Fruit fly (Drosophila melanogaster) whole organism, embryonic: Measurements from ENCODE around the gene PGAP2.

Source experiments
- Atf3 ChIP-seq: fragments of 200-800 bp; sonication (Bioruptor generic); optimal IDR thresholded peaks from 3 replicates; lab custom pipeline; 2016; ENCODE audit warnings: missing biosample characterization, missing genetic modification characterization
- CG10366 ChIP-seq: fragments of 200-800 bp; sonication (Bioruptor generic); IDR thresholded peaks from 2 replicates; pipeline ENCODE4 v1.3.6; 2022; ENCODE audit warnings: missing biosample characterization, missing genetic modification characterization
- CG10979 ChIP-seq: fragments of 200-800 bp; sonication (Bioruptor generic); optimal IDR thresholded peaks from 2 replicates; lab custom pipeline; 2018; ENCODE audit warnings: missing biosample characterization, mild to moderate bottlenecking, missing genetic modification characterization, moderate library complexity
- CG11696 ChIP-seq: fragments of 200-800 bp; sonication (Bioruptor generic); IDR thresholded peaks from 2 replicates; pipeline ENCODE4 v1.3.6; 2022; ENCODE audit warnings: missing biosample characterization, missing genetic modification characterization
- CG12155 ChIP-seq: fragments of 200-800 bp; sonication (Bioruptor generic); optimal IDR thresholded peaks from 3 replicates; lab custom pipeline; 2016; ENCODE audit warnings: missing biosample characterization, missing genetic modification characterization
- CG12391 ChIP-seq: fragments of 200-800 bp; sonication (Bioruptor generic); optimal IDR thresholded peaks from 3 replicates; lab custom pipeline; 2018; ENCODE audit warnings: missing biosample characterization, mild to moderate bottlenecking, missing genetic modification characterization, moderate library complexity
- CG13287 ChIP-seq: fragments of 200-800 bp; sonication (Bioruptor generic); IDR thresholded peaks from 2 replicates; pipeline ENCODE4 v1.3.6; 2022; ENCODE audit warnings: missing biosample characterization, missing genetic modification characterization; ENCODE audit not compliant: partially characterized antibody
- CG17361 ChIP-seq: fragments of 200-800 bp; sonication (Bioruptor generic); IDR thresholded peaks from 3 replicates; pipeline ENCODE4 v1.3.6; 2022; ENCODE audit warnings: missing biosample characterization, missing genetic modification characterization
- CG18599 ChIP-seq: fragments of 200-800 bp; sonication (Bioruptor generic); optimal IDR thresholded peaks from 3 replicates; lab custom pipeline; 2017; ENCODE audit warnings: missing biosample characterization, missing genetic modification characterization, mild to moderate bottlenecking, moderate library complexity, missing genetic modification reagents
- CG2712 ChIP-seq: fragments of 200-800 bp; optimal IDR thresholded peaks from 3 replicates; lab custom pipeline; 2019; ENCODE audit warnings: missing biosample characterization, mild to moderate bottlenecking, missing genetic modification characterization, moderate library complexity
- CG42726 ChIP-seq: fragments of 200-800 bp; sonication (Bioruptor generic); IDR thresholded peaks from 2 replicates; pipeline ENCODE4 v1.3.6; 2022; ENCODE audit warnings: missing biosample characterization, missing genetic modification characterization; ENCODE audit not compliant: partially characterized antibody
- CG4360 ChIP-seq: fragments of 200-800 bp; sonication (Bioruptor generic); IDR thresholded peaks from 2 replicates; pipeline ENCODE4 v1.3.6; 2022; ENCODE audit warnings: missing biosample characterization, missing genetic modification characterization
- CG43689 ChIP-seq: fragments of 200-800 bp; sonication (Bioruptor generic); IDR thresholded peaks from 2 replicates; pipeline ENCODE4 v1.3.6; 2022; ENCODE audit warnings: missing biosample characterization, missing genetic modification characterization
- CG6683 ChIP-seq: fragments of 200-800 bp; sonication (Bioruptor generic); optimal IDR thresholded peaks from 2 replicates; lab custom pipeline; 2017; ENCODE audit warnings: missing biosample characterization, mild to moderate bottlenecking, missing genetic modification characterization, missing genetic modification reagents
- CG7786 ChIP-seq: fragments of 200-800 bp; sonication (Bioruptor generic); optimal IDR thresholded peaks from 2 replicates; lab custom pipeline; 2016; ENCODE audit warnings: missing biosample characterization, missing genetic modification characterization
- CG7987 ChIP-seq: fragments of 200-800 bp; sonication (Bioruptor generic); optimal IDR thresholded peaks from 2 replicates; lab custom pipeline; 2018; ENCODE audit warnings: missing biosample characterization, mild to moderate bottlenecking, missing genetic modification characterization, moderate library complexity
- CG9215 ChIP-seq: fragments of 200-800 bp; sonication (Bioruptor generic); IDR thresholded peaks from 2 replicates; pipeline ENCODE4 v1.3.6; 2022; ENCODE audit warnings: missing biosample characterization, missing genetic modification characterization
- CG9609 ChIP-seq: fragments of 200-800 bp; sonication (Bioruptor generic); optimal IDR thresholded peaks from 3 replicates; lab custom pipeline; 2016; ENCODE audit warnings: missing biosample characterization, missing genetic modification characterization
- CG9727 ChIP-seq: fragments of 200-800 bp; sonication (Bioruptor generic); optimal IDR thresholded peaks from 3 replicates; lab custom pipeline; 2017; ENCODE audit warnings: missing biosample characterization, mild to moderate bottlenecking, missing genetic modification characterization
- Chrac-16 ChIP-seq: fragments of 200-800 bp; sonication (Bioruptor generic); optimal IDR thresholded peaks from 3 replicates; lab custom pipeline; 2016; ENCODE audit warnings: missing biosample characterization, missing genetic modification characterization
- Deaf1 ChIP-seq: fragments of 200-800 bp; optimal IDR thresholded peaks from 3 replicates; lab custom pipeline; 2019; ENCODE audit warnings: missing biosample characterization, mild to moderate bottlenecking, missing genetic modification characterization, moderate library complexity
- Dip3 ChIP-seq: fragments of 200-800 bp; sonication (Bioruptor generic); optimal IDR thresholded peaks from 3 replicates; lab custom pipeline; 2016; ENCODE audit warnings: missing biosample characterization, missing genetic modification characterization
- Doc3 ChIP-seq: fragments of 200-800 bp; sonication (Bioruptor generic); IDR thresholded peaks from 3 replicates; pipeline ENCODE4 v1.3.6; 2022; ENCODE audit warnings: missing biosample characterization, missing genetic modification characterization; ENCODE audit not compliant: partially characterized antibody
- Hmr ChIP-seq: fragments of 200-800 bp; sonication (Bioruptor generic); optimal IDR thresholded peaks from 3 replicates; lab custom pipeline; 2017; ENCODE audit warnings: mild to moderate bottlenecking, missing biosample characterization, missing genetic modification reagents, missing genetic modification characterization
- Hr39 ChIP-seq: fragments of >200 bp; optimal IDR thresholded peaks from 2 replicates; lab custom pipeline; 2017
- NfI ChIP-seq: fragments of 200-800 bp; sonication (Bioruptor generic); optimal IDR thresholded peaks from 3 replicates; lab custom pipeline; 2018; ENCODE audit warnings: missing biosample characterization, mild to moderate bottlenecking, missing genetic modification characterization, moderate library complexity
- Opbp ChIP-seq: fragments of 200-800 bp; sonication (Bioruptor generic); IDR thresholded peaks from 3 replicates; pipeline ENCODE4 v1.3.6; 2022; ENCODE audit warnings: missing biosample characterization, missing genetic modification characterization; ENCODE audit not compliant: partially characterized antibody
- Spps ChIP-seq: fragments of 200-800 bp; sonication (Bioruptor generic); optimal IDR thresholded peaks from 2 replicates; lab custom pipeline; 2018; ENCODE audit warnings: missing biosample characterization, mild to moderate bottlenecking, missing genetic modification characterization
- TFAM ChIP-seq: fragments of 200-800 bp; sonication (Bioruptor generic); optimal IDR thresholded peaks from 2 replicates; lab custom pipeline; 2017; ENCODE audit warnings: missing biosample characterization, missing genetic modification characterization, inconsistent platforms
- aop ChIP-seq: fragments of 200-800 bp; sonication (Bioruptor generic); IDR thresholded peaks from 2 replicates; pipeline ENCODE4 v1.3.6; 2022; ENCODE audit warnings: missing biosample characterization, missing genetic modification characterization
- az2 ChIP-seq: fragments of 200-800 bp; sonication (Bioruptor generic); optimal IDR thresholded peaks from 3 replicates; lab custom pipeline; 2016; ENCODE audit warnings: missing biosample characterization, missing genetic modification characterization
- bcd ChIP-seq: fragments of 200-800 bp; sonication (Bioruptor generic); optimal IDR thresholded peaks from 2 replicates; lab custom pipeline; 2017; ENCODE audit warnings: missing biosample characterization, mild to moderate bottlenecking, missing genetic modification characterization
- da ChIP-seq: fragments of 200-800 bp; sonication (Bioruptor generic); optimal IDR thresholded peaks from 2 replicates; lab custom pipeline; 2016; ENCODE audit warnings: missing biosample characterization, missing genetic modification characterization
- dan ChIP-seq: fragments of 200-800 bp; sonication (Bioruptor generic); IDR thresholded peaks from 2 replicates; pipeline ENCODE4 v1.3.6; 2022; ENCODE audit warnings: missing biosample characterization, missing genetic modification characterization
- disco-r ChIP-seq: fragments of 200-800 bp; sonication (Bioruptor generic); optimal IDR thresholded peaks from 2 replicates; lab custom pipeline; 2016; ENCODE audit warnings: missing biosample characterization, missing genetic modification characterization
- ewg ChIP-seq: fragments of 200-800 bp; sonication (Bioruptor generic); optimal IDR thresholded peaks from 3 replicates; lab custom pipeline; 2017; ENCODE audit warnings: mild to moderate bottlenecking, missing biosample characterization, missing genetic modification reagents, missing genetic modification characterization
- eyg ChIP-seq: fragments of 200-800 bp; sonication (Bioruptor generic); optimal IDR thresholded peaks from 3 replicates; lab custom pipeline; 2016; ENCODE audit warnings: missing biosample characterization, missing genetic modification characterization
- fd96Cb ChIP-seq: fragments of 200-800 bp; sonication (Bioruptor generic); optimal IDR thresholded peaks from 2 replicates; lab custom pipeline; 2018; ENCODE audit warnings: missing biosample characterization, mild to moderate bottlenecking, missing genetic modification characterization, moderate library complexity
- gcm ChIP-seq: fragments of 200-800 bp; sonication (Bioruptor generic); optimal IDR thresholded peaks from 2 replicates; lab custom pipeline; 2019; ENCODE audit warnings: missing biosample characterization, mild to moderate bottlenecking, missing genetic modification characterization, moderate library complexity
- gfzf ChIP-seq: fragments of 200-800 bp; sonication (Bioruptor generic); optimal IDR thresholded peaks from 2 replicates; lab custom pipeline; 2016; ENCODE audit warnings: missing biosample characterization, mild to moderate bottlenecking, missing genetic modification characterization, moderate library complexity
- hth ChIP-seq: fragments of >200 bp; optimal IDR thresholded peaks from 2 replicates; lab custom pipeline; 2017; ENCODE audit warnings: inconsistent platforms
- nau ChIP-seq: fragments of 200-800 bp; sonication (Bioruptor generic); optimal IDR thresholded peaks from 3 replicates; lab custom pipeline; 2017; ENCODE audit warnings: missing biosample characterization, mild to moderate bottlenecking, missing genetic modification characterization, missing genetic modification reagents
- otp ChIP-seq: fragments of 200-800 bp; sonication (Bioruptor generic); IDR thresholded peaks from 3 replicates; pipeline ENCODE4, ENCODE4 v1.3.6; 2022; ENCODE audit warnings: missing biosample characterization, missing genetic modification characterization
- prd ChIP-seq, 3 experiments: fragments of >200 bp in 2 of 3; fragments of 200-800 bp in 1 of 3; sonication (Bioruptor generic) in 1 of 3; optimal IDR thresholded peaks in 2 of 3; IDR thresholded peaks in 1 of 3; 2 replicates in 2 of 3; 3 replicates in 1 of 3; pipeline versions ENCODE4 v1.3.6 to Lab custom; 2017 to 2022; ENCODE audit warnings: missing biosample characterization in 1 of 3, missing genetic modification characterization in 1 of 3
- rib ChIP-seq: fragments of 200-800 bp; sonication (Bioruptor generic); IDR thresholded peaks from 2 replicates; pipeline ENCODE4 v1.3.6; 2022; ENCODE audit warnings: missing biosample characterization, missing genetic modification characterization
- schlank ChIP-seq: fragments of 200-800 bp; sonication (Bioruptor generic); optimal IDR thresholded peaks from 2 replicates; lab custom pipeline; 2018; ENCODE audit warnings: missing biosample characterization, mild to moderate bottlenecking, missing genetic modification characterization
- sima ChIP-seq: fragments of 200-800 bp; sonication (Bioruptor generic); optimal IDR thresholded peaks from 2 replicates; lab custom pipeline; 2016; ENCODE audit warnings: missing biosample characterization, missing genetic modification characterization
- stwl ChIP-seq: fragments of 200-800 bp; sonication (Bioruptor generic); optimal IDR thresholded peaks from 3 replicates; lab custom pipeline; 2018; ENCODE audit warnings: missing biosample characterization, mild to moderate bottlenecking, missing genetic modification characterization, moderate library complexity
- tup ChIP-seq: fragments of 200-800 bp; sonication (Bioruptor generic); optimal IDR thresholded peaks from 2 replicates; lab custom pipeline; 2016; ENCODE audit warnings: missing biosample characterization, mild to moderate bottlenecking, missing genetic modification characterization, moderate library complexity
- twi ChIP-seq: fragments of 200-800 bp; optimal IDR thresholded peaks from 2 replicates; lab custom pipeline; 2019; ENCODE audit warnings: missing biosample characterization, mild to moderate bottlenecking, missing genetic modification characterization, moderate library complexity

PGAP2 gene

dm6 chr2L:857897-858517, 38.7 kb upstream of the PGAP2 start (continued):
- TF ChIP-seq CG17361 (GFP tag; lab: Robert Waterston, UW) (peak; percentile 31; the same call in 1 of the 3 replicates), tup (GFP tag; lab: Kevin White, UChicago) (peak; percentile 24), aop (GFP tag; lab: Robert Waterston, UW) (no peak), CG18599 (peak; percentile 42), TFAM (no peak), CG2712 (tag; lab: Kevin White, UChicago) (peak; percentile 62), CG9727 (GFP tag; lab: Kevin White, UChicago) (peak; percentile 29), Doc3 (GFP tag; lab: Robert Waterston, UW) (no peak), rib (GFP tag; lab: Robert Waterston, UW) (no peak), disco-r (GFP tag; lab: Kevin White, UChicago) (peak; percentile 57), bcd (GFP tag; lab: Kevin White, UChicago) (no peak), CG7987 (GFP tag; lab: Kevin White, UChicago) (no peak), Chrac-16 (GFP tag; lab: Kevin White, UChicago) (peak; percentile 31), nau (GFP tag; lab: Kevin White, UChicago) (no peak), CG43689 (GFP tag; lab: Robert Waterston, UW) (no peak), da (GFP tag; lab: Kevin White, UChicago) (no peak), schlank (no peak), prd (optimal IDR thresholded peaks at IDR 0.05; lab: Kevin White, UChicago) (no peak), prd (GFP tag; IDR thresholded peaks at IDR 0.05; lab: Robert Waterston, UW) (peak; percentile 60; the same call in 2 of the 3 replicates), eyg (GFP tag; lab: Kevin White, UChicago) (peak; percentile 20), twi (tag; lab: Kevin White, UChicago) (peak; percentile 20), Hmr (peak; percentile 56), CG10366 (GFP tag; lab: Robert Waterston, UW) (peak; percentile 64), CG11696 (no peak), CG12391 (tag; lab: Kevin White, UChicago) (peak; percentile 74), fd96Cb (tag; lab: Kevin White, UChicago) (peak; percentile 60), ewg (GFP tag; lab: Kevin White, UChicago) (peak; percentile 51), sima (GFP tag; lab: Kevin White, UChicago) (no peak), stwl (tag; lab: Kevin White, UChicago) (no peak), Spps (tag; lab: Kevin White, UChicago) (no peak), gfzf (GFP tag; lab: Kevin White, UChicago) (no peak), CG4360 (GFP tag; lab: Robert Waterston, UW) (no peak), CG6683 (no peak), Deaf1 (tag; lab: Kevin White, UChicago) (peak; percentile 62), gcm (GFP tag; lab: Kevin White, UChicago) (peak; percentile 29), hth (lab: Kevin White, UChicago) (no peak), CG42726 (GFP tag; lab: Robert Waterston, UW) (no peak), CG9609 (GFP tag; lab: Kevin White, UChicago) (peak; percentile 42), dan (GFP tag; lab: Robert Waterston, UW) (no peak), az2 (GFP tag; lab: Kevin White, UChicago) (peak; percentile 36), Atf3 (GFP tag; lab: Kevin White, UChicago) (peak; percentile 48), otp (GFP tag; lab: Robert Waterston, UW) (peak; percentile 73), Opbp (no peak), CG9215 (no peak), CG10979 (tag; lab: Kevin White, UChicago) (peak; percentile 58), Hr39 (lab: Kevin White, UChicago) (no peak), CG13287 (no peak), CG12155 (GFP tag; lab: Kevin White, UChicago) (no peak), CG7786 (GFP tag; lab: Kevin White, UChicago) (peak; percentile 35), Dip3 (peak; percentile 11), NfI (GFP tag; lab: Kevin White, UChicago) (peak; percentile 42)
